Worm (Caenorhabditis elegans) whole organism, midembryonic: ENCODE measurements around the gene F27B10.1.
"Not testable (repeated sequence)": the region's sequence is repeated elsewhere in the genome, so short reads cannot be mapped to it uniquely, and the experiment has no call there.

ENCODE experiments used
- T22C8.4 ChIP-seq: fragments of 200-800 bp; sonication (Bioruptor generic); IDR thresholded peaks from 2 replicates; pipeline ENCODE4 v1.3.6; 2022; ENCODE audit warnings: missing genetic modification characterization, missing compliant biosample characterization
- cog-1 ChIP-seq: sonication (generic microtip); optimal IDR thresholded peaks from 2 replicates; lab custom pipeline; 2016; ENCODE audit warnings: missing genetic modification characterization, missing compliant biosample characterization
- flt-1 ChIP-seq: fragments of 200-800 bp; sonication (Bioruptor generic); IDR thresholded peaks from 2 replicates; pipeline ENCODE4 v1.3.6; 2022; ENCODE audit warnings: missing genetic modification characterization, missing compliant biosample characterization
- klf-2 ChIP-seq: fragments of 200-800 bp; sonication (Bioruptor generic); conservative IDR thresholded peaks from 2 replicates; pipeline ENCODE4 v1.3.6; 2022; ENCODE audit warnings: missing genetic modification reagents, missing genetic modification characterization, missing compliant biosample characterization
- med-1 ChIP-seq: sonication (generic microtip); optimal IDR thresholded peaks from 2 replicates; lab custom pipeline; 2017; ENCODE audit warnings: missing genetic modification characterization, mild to moderate bottlenecking, missing compliant biosample characterization, antibody characterized with exemption, missing genetic modification reagents; ENCODE audit not compliant: insufficient read depth
- ref-1 ChIP-seq: fragments of 200-800 bp; sonication (Bioruptor generic); conservative IDR thresholded peaks from 2 replicates; pipeline ENCODE4 v1.3.6; 2022; ENCODE audit warnings: missing genetic modification reagents, missing genetic modification characterization, missing compliant biosample characterization
- tab-1 ChIP-seq: fragments of 200-800 bp; sonication (Bioruptor generic); IDR thresholded peaks from 2 replicates; pipeline ENCODE4 v1.3.6; 2022; ENCODE audit warnings: missing genetic modification characterization, missing compliant biosample characterization
- ztf-23 ChIP-seq: fragments of 200-800 bp; sonication (Bioruptor generic); IDR thresholded peaks from 2 replicates; pipeline ENCODE4 v1.3.6; 2022; ENCODE audit warnings: missing genetic modification reagents, missing genetic modification characterization, missing compliant biosample characterization
- ztf-29 ChIP-seq: fragments of 200-800 bp; sonication (Bioruptor generic); IDR thresholded peaks from 2 replicates; pipeline ENCODE4 v1.3.6; 2022; ENCODE audit warnings: missing genetic modification reagents, missing genetic modification characterization, missing compliant biosample characterization

F27B10.1 gene

ce11 chrV:7054598-7054997 lies 17.8 kb upstream of the F27B10.1 start, which contains the start of gene spig-8:
spig-8 (plus strand) TSS chrV:7054898.
- TF ChIP-seq flt-1 (no peak), T22C8.4 (GFP tag; lab: Robert Waterston, UW) (no peak), tab-1 (GFP tag; lab: Robert Waterston, UW) (no peak), ztf-29 (no peak), med-1 (GFP tag; lab: Kevin White, UChicago) (no peak), klf-2 (no peak)

- TF ChIP-seq ztf-23 (GFP tag; lab: Robert Waterston, UW); ref-1 (GFP tag; lab: Robert Waterston, UW); cog-1: not testable (repeated sequence)
Measured at ce11 chrV:7057795-7058194, 14.6 kb upstream of the F27B10.1 start, which contains the start of gene Y57E12AL.2. Y57E12AL.2 (plus strand) TSS chrV:7058095.

- TF ChIP-seq ref-1 (GFP tag; lab: Robert Waterston, UW): no peak
- no peak for TF ChIP-seq flt-1
- no peak for TF ChIP-seq T22C8.4 (GFP tag; lab: Robert Waterston, UW)
- no peak for TF ChIP-seq ztf-29
- TF ChIP-seq klf-2: no peak
- no peak for TF ChIP-seq cog-1
- TF ChIP-seq med-1 (GFP tag; lab: Kevin White, UChicago): no peak
- TF ChIP-seq tab-1 (GFP tag; lab: Robert Waterston, UW): no peak
- no peak for TF ChIP-seq ztf-23 (GFP tag; lab: Robert Waterston, UW)
Measured at ce11 chrV:7059350-7059749, 13.1 kb upstream of the F27B10.1 start, which contains the start of gene mdt-6. mdt-6 (minus strand) TSS chrV:7059624.

- TF ChIP-seq ref-1 (GFP tag; lab: Robert Waterston, UW): no peak
- TF ChIP-seq ztf-29: 0 out of 2 replicates have a peak, but pooled peaks have one; percentile 15
- peak; percentile 54 for TF ChIP-seq T22C8.4 (GFP tag; lab: Robert Waterston, UW)
- peak; percentile 56 for TF ChIP-seq med-1 (GFP tag; lab: Kevin White, UChicago)
- 0 out of 2 replicates have a peak, but pooled peaks have one; percentile 38 for TF ChIP-seq tab-1 (GFP tag; lab: Robert Waterston, UW)
- TF ChIP-seq ztf-23 (GFP tag; lab: Robert Waterston, UW): peak; percentile 80
- TF ChIP-seq klf-2: peak; percentile 50; the same call in 1 of the 2 replicates
- peak; percentile 43 for TF ChIP-seq cog-1
- TF ChIP-seq flt-1: peak; percentile 54
Measured at ce11 chrV:7060396-7060795, 12.0 kb upstream of the F27B10.1 start, which contains the start of the genes Y57E12AL.6 and Y57E12AL.1. Y57E12AL.6 (minus strand) TSS chrV:7060470. Y57E12AL.1 (plus strand) TSS chrV:7060530.

ce11 chrV:7062790-7063189 lies 9.6 kb upstream of the F27B10.1 start, which contains the start of gene tmem-258:
tmem-258 (plus strand) TSS chrV:7063174.
- TF ChIP-seq tab-1 (GFP tag; lab: Robert Waterston, UW); flt-1; med-1 (GFP tag; lab: Kevin White, UChicago): not testable (repeated sequence)

- TF ChIP-seq ztf-29 (no peak), klf-2 (no peak), ref-1 (GFP tag; lab: Robert Waterston, UW) (no peak), tab-1 (GFP tag; lab: Robert Waterston, UW) (no peak), ztf-23 (GFP tag; lab: Robert Waterston, UW) (no peak), T22C8.4 (GFP tag; lab: Robert Waterston, UW) (no peak), med-1 (GFP tag; lab: Kevin White, UChicago) (no peak), cog-1 (no peak), flt-1 (no peak)
Measured at ce11 chrV:7065226-7065625, 7.2 kb upstream of the F27B10.1 start, which contains the start of gene Y57E12AR.1. Y57E12AR.1 (minus strand) TSS chrV:7065326.

ce11 chrV:7068861-7069260 lies 3.5 kb upstream of the F27B10.1 start:
- no peak for TF ChIP-seq cog-1
- TF ChIP-seq klf-2: no peak
- TF ChIP-seq T22C8.4 (GFP tag; lab: Robert Waterston, UW): no peak
- no peak for TF ChIP-seq ztf-29
- no peak for TF ChIP-seq tab-1 (GFP tag; lab: Robert Waterston, UW)
- TF ChIP-seq flt-1: no peak
- TF ChIP-seq ztf-23 (GFP tag; lab: Robert Waterston, UW): no peak
- TF ChIP-seq med-1 (GFP tag; lab: Kevin White, UChicago): no peak
- TF ChIP-seq ref-1 (GFP tag; lab: Robert Waterston, UW): no peak

- TF ChIP-seq T22C8.4 (GFP tag; lab: Robert Waterston, UW): no peak
- TF ChIP-seq cog-1: no peak
- no peak for TF ChIP-seq flt-1
- TF ChIP-seq ztf-23 (GFP tag; lab: Robert Waterston, UW): no peak
- no peak for TF ChIP-seq klf-2
- TF ChIP-seq med-1 (GFP tag; lab: Kevin White, UChicago): no peak
- no peak for TF ChIP-seq tab-1 (GFP tag; lab: Robert Waterston, UW)
- no peak for TF ChIP-seq ref-1 (GFP tag; lab: Robert Waterston, UW)
- TF ChIP-seq ztf-29: no peak
Measured at ce11 chrV:7069605-7070004, 2.8 kb upstream of the F27B10.1 start.

ce11 chrV:7075646-7076045 lies 3.2 kb downstream of the F27B10.1 start, which contains the start of gene npa-1:
npa-1 (plus strand) TSS chrV:7075787.
- TF ChIP-seq ref-1 (GFP tag; lab: Robert Waterston, UW) (no peak), med-1 (GFP tag; lab: Kevin White, UChicago) (no peak), T22C8.4 (GFP tag; lab: Robert Waterston, UW) (no peak), cog-1 (no peak), ztf-29 (no peak), klf-2 (no peak), tab-1 (GFP tag; lab: Robert Waterston, UW) (no peak), ztf-23 (GFP tag; lab: Robert Waterston, UW) (no peak), flt-1 (no peak)

ce11 chrV:7076161-7076560 lies 3.8 kb downstream of the F27B10.1 start:
- no peak for TF ChIP-seq ztf-23 (GFP tag; lab: Robert Waterston, UW)
- no peak for TF ChIP-seq ref-1 (GFP tag; lab: Robert Waterston, UW)
- TF ChIP-seq ztf-29: no peak
- no peak for TF ChIP-seq klf-2
